ENCODE assay signal across 2 worm cellular contexts in the genomic region with DNA sequence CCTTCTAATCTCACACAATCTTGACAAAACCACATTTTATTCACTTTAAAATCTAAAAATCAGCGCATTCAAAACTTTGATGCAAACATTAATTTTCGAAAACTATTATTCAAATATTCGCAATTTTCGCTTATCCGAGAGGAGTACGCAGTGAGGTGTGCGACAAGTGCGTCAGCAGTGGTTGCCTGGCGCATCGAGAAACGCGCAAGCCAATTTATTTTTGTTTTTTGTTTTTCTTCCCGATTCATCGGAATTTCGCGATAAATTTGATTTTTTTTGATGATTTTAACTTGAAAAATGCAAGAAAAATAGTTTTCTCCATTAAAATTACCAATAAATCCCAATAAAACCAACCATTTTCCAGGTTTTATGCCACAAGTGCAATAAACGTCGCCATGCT.
TF ChIP-seq lines count a peak whose summit lies in the region.

A gene (minus strand): TSS at position 106 of the 400 bp plus-strand sequence.
A gene (plus strand): TSS at position 365 of the 400 bp plus-strand sequence.

TF ChIP-seq in whole organism, L4 larva, 104 proteins besides CTCF, POLR2A, EP300 and RAD21 (continued from another document):
- TF ChIP-seq mxl-3 (GFP tag; optimal IDR thresholded peaks at IDR 0.05; lab: Kevin White, UChicago), result peak; percentile 63
- no peak for TF ChIP-seq zip-11 (GFP tag; IDR thresholded peaks at IDR 0.05; lab: Robert Waterston, UW)
- peak; percentile 82 for TF ChIP-seq nhr-77 (tag; optimal IDR thresholded peaks at IDR 0.05; lab: Kevin White, UChicago)
- TF ChIP-seq ZK337.2 (GFP tag; IDR thresholded peaks at IDR 0.05; lab: Robert Waterston, UW), result peak; percentile 68; the same call in 1 of the 2 replicates
- TF ChIP-seq gei-8 (GFP tag; optimal IDR thresholded peaks at IDR 0.05; lab: Kevin White, UChicago), result no peak
- TF ChIP-seq spr-3 (GFP tag; optimal IDR thresholded peaks at IDR 0.05; lab: Kevin White, UChicago), result peak; percentile 90
- peak; percentile 89 for TF ChIP-seq aha-1 (tag; lab: Kevin White, UChicago)
- peak; percentile 91 for TF ChIP-seq nhr-6 (tag; optimal IDR thresholded peaks at IDR 0.05; lab: Kevin White, UChicago)
- no peak for TF ChIP-seq nhr-111 (GFP tag; optimal IDR thresholded peaks at IDR 0.05; lab: Kevin White, UChicago)
- no peak for TF ChIP-seq nhr-10 (tag; optimal IDR thresholded peaks at IDR 0.05; lab: Kevin White, UChicago)
- peak; percentile 93 for TF ChIP-seq lin-38 (GFP tag; IDR thresholded peaks at IDR 0.05; lab: Robert Waterston, UW)
- peak; percentile 88 for TF ChIP-seq jun-1 (tag; optimal IDR thresholded peaks at IDR 0.05; lab: Kevin White, UChicago)
- TF ChIP-seq attf-4 (tag; optimal IDR thresholded peaks at IDR 0.05; lab: Kevin White, UChicago), result no peak
- TF ChIP-seq cey-2 (tag; optimal IDR thresholded peaks at IDR 0.05; lab: Kevin White, UChicago; ENCODE audit: borderline replicate concordance, insufficient read depth), result no peak
- TF ChIP-seq F44E2.7 (GFP tag; IDR thresholded peaks at IDR 0.05; lab: Robert Waterston, UW), result no peak
- TF ChIP-seq unc-39 (tag; optimal IDR thresholded peaks at IDR 0.05; lab: Kevin White, UChicago), result no peak
- TF ChIP-seq lim-7 (GFP tag; IDR thresholded peaks at IDR 0.05; lab: Robert Waterston, UW), result no peak
- TF ChIP-seq daf-16 (GFP tag; optimal IDR thresholded peaks at IDR 0.05; lab: Kevin White, UChicago), result peak; percentile 12 to 89
- TF ChIP-seq daf-16 (tag; optimal IDR thresholded peaks at IDR 0.05; lab: Kevin White, UChicago), result peak; percentile 86
- peak; percentile 94 for TF ChIP-seq hmg-1.1 (GFP tag; IDR thresholded peaks at IDR 0.05; lab: Robert Waterston, UW)
- peak; percentile 88 for TF ChIP-seq F49E8.2 (tag; optimal IDR thresholded peaks at IDR 0.05; lab: Kevin White, UChicago; ENCODE audit: borderline replicate concordance)
- peak; percentile 92 for TF ChIP-seq arid-1 (GFP tag; conservative IDR thresholded peaks at IDR 0.05; lab: Robert Waterston, UW)
- TF ChIP-seq nhr-28 (tag; optimal IDR thresholded peaks at IDR 0.05; lab: Kevin White, UChicago), result peak; percentile 51
- no peak for TF ChIP-seq nhr-237 (tag; optimal IDR thresholded peaks at IDR 0.05; lab: Kevin White, UChicago)
- peak; percentile 94 for TF ChIP-seq rbr-2 (tag; optimal IDR thresholded peaks at IDR 0.05; lab: Kevin White, UChicago)
- TF ChIP-seq zag-1 (tag; optimal IDR thresholded peaks at IDR 0.05; lab: Kevin White, UChicago), result peak; percentile 64
- TF ChIP-seq tag-97 (GFP tag; IDR thresholded peaks at IDR 0.05; lab: Robert Waterston, UW), result no peak
- peak; percentile 95 for TF ChIP-seq nhr-102 (tag; optimal IDR thresholded peaks at IDR 0.05; lab: Kevin White, UChicago)
- no peak for TF ChIP-seq R02D3.7 (tag; optimal IDR thresholded peaks at IDR 0.05; lab: Kevin White, UChicago)
- TF ChIP-seq Y75B8A.6 (GFP tag; IDR thresholded peaks at IDR 0.05; lab: Robert Waterston, UW), result no peak
- TF ChIP-seq daf-19 (GFP tag; conservative IDR thresholded peaks at IDR 0.05; lab: Robert Waterston, UW), result peak; percentile 82
- TF ChIP-seq ztf-11 (tag; optimal IDR thresholded peaks at IDR 0.05; lab: Kevin White, UChicago), result no peak
- peak; percentile 89 for TF ChIP-seq F10B5.3 (tag; optimal IDR thresholded peaks at IDR 0.05; lab: Kevin White, UChicago)
- no peak for TF ChIP-seq F26F4.8 (GFP tag; conservative IDR thresholded peaks at IDR 0.05; lab: Robert Waterston, UW)
- peak; percentile 81 for TF ChIP-seq hlh-30 (tag; optimal IDR thresholded peaks at IDR 0.05; lab: Kevin White, UChicago; ENCODE audit: insufficient read depth)
- TF ChIP-seq pha-4 (GFP tag; IDR thresholded peaks at IDR 0.05; lab: Robert Waterston, UW), result peak; percentile 83
- TF ChIP-seq pha-4 (tag; optimal IDR thresholded peaks at IDR 0.05; lab: Kevin White, UChicago), result no peak
- peak in 1 of 2 experiments; percentile 3 for TF ChIP-seq mdl-1 (tag; optimal IDR thresholded peaks at IDR 0.05; lab: Kevin White, UChicago)
- peak; percentile 75 for TF ChIP-seq nhr-48 (tag; optimal IDR thresholded peaks at IDR 0.05; lab: Kevin White, UChicago)
- TF ChIP-seq ama-1 (optimal IDR thresholded peaks at IDR 0.05; lab: Kevin White, UChicago), result peak; percentile 48
- no peak for TF ChIP-seq fos-1 (tag; optimal IDR thresholded peaks at IDR 0.05; lab: Kevin White, UChicago)
- TF ChIP-seq ZK546.5 (tag; optimal IDR thresholded peaks at IDR 0.05; lab: Kevin White, UChicago), result no peak
- no peak for TF ChIP-seq nhr-41 (GFP tag; IDR thresholded peaks at IDR 0.05; lab: Robert Waterston, UW)
- no peak for TF ChIP-seq ceh-28 (tag; optimal IDR thresholded peaks at IDR 0.05; lab: Kevin White, UChicago)
- TF ChIP-seq fkh-10 (GFP tag; optimal IDR thresholded peaks at IDR 0.05; lab: Kevin White, UChicago), result peak; percentile 89
- TF ChIP-seq T26A8.4 (GFP tag; IDR thresholded peaks at IDR 0.05; lab: Robert Waterston, UW), result peak; percentile 95
- peak; percentile 82 for TF ChIP-seq php-3 (GFP tag; IDR thresholded peaks at IDR 0.05; lab: Robert Waterston, UW)
- TF ChIP-seq egl-27 (tag; optimal IDR thresholded peaks at IDR 0.05; lab: Kevin White, UChicago), result no peak
- TF ChIP-seq snpc-1.2 (GFP tag; IDR thresholded peaks at IDR 0.05; lab: Robert Waterston, UW), result peak; percentile 77
- no peak for TF ChIP-seq snpc-4 (tag; optimal IDR thresholded peaks at IDR 0.05; lab: Kevin White, UChicago)
- peak; percentile 68 for TF ChIP-seq nhr-25 (tag; optimal IDR thresholded peaks at IDR 0.05; lab: Kevin White, UChicago; ENCODE audit: borderline replicate concordance, insufficient read depth)
- TF ChIP-seq Y105C5A.15 (GFP tag; IDR thresholded peaks at IDR 0.05; lab: Robert Waterston, UW), result no peak
- no peak for TF ChIP-seq aly-2 (tag; optimal IDR thresholded peaks at IDR 0.05; lab: Kevin White, UChicago)

TF ChIP-seq in whole organism, late embryonic, 69 proteins besides CTCF, POLR2A, EP300 and RAD21 (continued from another document):
- TF ChIP-seq pha-4 (tag; optimal IDR thresholded peaks at IDR 0.05; lab: Kevin White, UChicago) (no peak), lim-6 (tag; optimal IDR thresholded peaks at IDR 0.05; lab: Kevin White, UChicago) (peak; percentile 50), unc-42 (tag; optimal IDR thresholded peaks at IDR 0.05; lab: Kevin White, UChicago) (peak; percentile 97), fkh-10 (GFP tag; optimal IDR thresholded peaks at IDR 0.05; lab: Kevin White, UChicago) (no peak), tbx-7 (tag; optimal IDR thresholded peaks at IDR 0.05; lab: Kevin White, UChicago) (no peak), ztf-16 (tag; optimal IDR thresholded peaks at IDR 0.05; lab: Kevin White, UChicago) (peak; percentile 91), zip-5 (tag; optimal IDR thresholded peaks at IDR 0.05; lab: Kevin White, UChicago) (peak; percentile 28), ceh-18 (tag; optimal IDR thresholded peaks at IDR 0.05; lab: Kevin White, UChicago) (peak; percentile 93), ama-1 (optimal IDR thresholded peaks at IDR 0.05; lab: Kevin White, UChicago) (no peak), ceh-6 (GFP tag; optimal IDR thresholded peaks at IDR 0.05; lab: Kevin White, UChicago) (peak; percentile 71)
